Worm (Caenorhabditis elegans) whole organism, L3 larva: ENCODE data around the gene ndc-80.

Experiments used
- R02D3.7 ChIP-seq: fragments of 150-350 bp; optimal IDR thresholded peaks from 2 replicates; lab custom pipeline; 2014; ENCODE audit warnings: missing biosample characterization, missing genetic modification characterization
- ZK546.5 ChIP-seq: sonication (generic microtip); optimal IDR thresholded peaks from 2 replicates; lab custom pipeline; 2017; ENCODE audit warnings: missing biosample characterization, missing genetic modification characterization
- ama-1 ChIP-seq: fragments of 150-350 bp; optimal IDR thresholded peaks from 2 replicates; lab custom pipeline; 2018
- ceh-16 ChIP-seq: sonication (generic microtip); optimal IDR thresholded peaks from 2 replicates; lab custom pipeline; 2017; ENCODE audit warnings: missing biosample characterization, missing genetic modification characterization
- daf-12 ChIP-seq: fragments of 150-350 bp; optimal IDR thresholded peaks from 2 replicates; lab custom pipeline; 2014; ENCODE audit warnings: missing biosample characterization, missing genetic modification reagents, missing genetic modification characterization
- egl-27 ChIP-seq: sonication (generic microtip); optimal IDR thresholded peaks from 4 replicates; lab custom pipeline; 2017; ENCODE audit warnings: missing biosample characterization, missing genetic modification reagents, missing genetic modification characterization
- elt-1 ChIP-seq: fragments of 150-350 bp; optimal IDR thresholded peaks from 2 replicates; lab custom pipeline; 2014; ENCODE audit warnings: missing biosample characterization, missing genetic modification characterization
- fos-1 ChIP-seq: fragments of 150-350 bp; optimal IDR thresholded peaks from 2 replicates; lab custom pipeline; 2014; ENCODE audit warnings: missing biosample characterization, missing genetic modification characterization
- lin-39 ChIP-seq: fragments of 150-350 bp; optimal IDR thresholded peaks from 2 replicates; lab custom pipeline; 2018; ENCODE audit warnings: missing biosample characterization, missing genetic modification reagents, missing genetic modification characterization
- nhr-25 ChIP-seq: sonication (generic microtip); optimal IDR thresholded peaks from 2 replicates; lab custom pipeline; 2017; ENCODE audit warnings: missing biosample characterization, missing genetic modification characterization
- nhr-76 ChIP-seq: fragments of 150-350 bp; sonication (generic microtip); optimal IDR thresholded peaks from 5 replicates; lab custom pipeline; 2014; ENCODE audit warnings: missing biosample characterization, missing genetic modification characterization
- unc-39 ChIP-seq: sonication (generic microtip); optimal IDR thresholded peaks from 4 replicates; lab custom pipeline; 2017; ENCODE audit warnings: missing biosample characterization, missing genetic modification characterization

ce11 chrIV:10065159-10065558 lies 20.8 kb upstream of the ndc-80 start:
- TF ChIP-seq lin-39 (tag; lab: Kevin White, UChicago): peak; percentile 74
- TF ChIP-seq elt-1 (tag; lab: Kevin White, UChicago): no peak
- no peak for TF ChIP-seq nhr-76 (tag; lab: Kevin White, UChicago)
- no peak for TF ChIP-seq nhr-25 (tag; lab: Kevin White, UChicago)
- no peak for TF ChIP-seq ceh-16 (tag; lab: Kevin White, UChicago)
- no peak for TF ChIP-seq ama-1 (lab: Kevin White, UChicago)
- no peak for TF ChIP-seq fos-1
- TF ChIP-seq daf-12 (tag; lab: Kevin White, UChicago): no peak
- TF ChIP-seq ZK546.5 (tag; lab: Kevin White, UChicago): no peak
- no peak for TF ChIP-seq egl-27
- no peak for TF ChIP-seq unc-39 (tag; lab: Kevin White, UChicago)
- TF ChIP-seq R02D3.7: no peak
